Worm (Caenorhabditis elegans): ENCODE data around the gene sru-8.

DNA sequence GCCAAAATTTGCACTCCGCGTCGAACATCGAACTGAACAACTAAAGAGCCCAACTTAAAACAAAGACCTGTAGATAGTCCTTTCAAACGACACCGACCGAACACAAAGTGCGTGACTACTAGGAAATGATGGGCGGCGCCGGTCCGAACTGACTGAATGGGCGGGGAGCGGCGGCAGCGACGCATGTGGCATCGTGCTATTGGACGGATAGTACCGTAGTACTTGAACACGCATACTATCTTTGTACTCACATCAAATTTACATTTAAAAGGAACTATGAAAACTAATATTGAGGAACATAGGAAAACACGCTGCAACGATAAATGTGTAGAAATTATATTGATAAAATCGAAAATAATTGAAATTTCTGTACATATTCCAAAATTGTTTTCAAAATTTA lies 16.7 kb downstream of the sru-8 start:
- TF ChIP-seq nhr-11 (tag; optimal IDR thresholded peaks at IDR 0.05) (no peak), fos-1 (tag; optimal IDR thresholded peaks at IDR 0.05) (no peak), snpc-4 (tag; optimal IDR thresholded peaks at IDR 0.05) (no peak)
